Fruit fly (Drosophila melanogaster) whole organism, adult: ENCODE data around the gene CG13884.

Experiments used
- CG11617 ChIP-seq: fragments of 200-800 bp; sonication (Bioruptor generic); optimal IDR thresholded peaks from 2 replicates; lab custom pipeline; 2017; ENCODE audit warnings: mild to moderate bottlenecking, missing biosample characterization, missing genetic modification reagents, missing genetic modification characterization
- CG7045 ChIP-seq: fragments of 200-800 bp; sonication (Bioruptor generic); optimal IDR thresholded peaks from 2 replicates; lab custom pipeline; 2017; ENCODE audit warnings: missing biosample characterization, mild to moderate bottlenecking, missing genetic modification characterization
- Clk ChIP-seq: fragments of 200-800 bp; sonication (Bioruptor generic); optimal IDR thresholded peaks from 2 replicates; lab custom pipeline; 2017; ENCODE audit warnings: missing biosample characterization, missing genetic modification characterization
- Crg-1 ChIP-seq: fragments of 200-800 bp; sonication (Bioruptor generic); optimal IDR thresholded peaks from 2 replicates; lab custom pipeline; 2016; ENCODE audit warnings: missing biosample characterization, missing genetic modification characterization
- Mnt ChIP-seq: fragments of 200-800 bp; sonication (Bioruptor generic); optimal IDR thresholded peaks from 2 replicates; lab custom pipeline; 2016; ENCODE audit warnings: missing biosample characterization, mild to moderate bottlenecking, missing genetic modification characterization
- bab1 ChIP-seq: fragments of 200-800 bp; sonication (Bioruptor generic); optimal IDR thresholded peaks from 3 replicates; lab custom pipeline; 2019; ENCODE audit warnings: missing biosample characterization, mild to moderate bottlenecking, missing genetic modification characterization, moderate library complexity
- cnc ChIP-seq, 2 experiments: fragments of >200 bp; optimal IDR thresholded peaks; 2 replicates each; lab custom pipeline; 2017
- kay ChIP-seq: fragments of 200-800 bp; sonication (Bioruptor generic); peaks from one replicate; lab custom pipeline; 2016; ENCODE audit warnings: missing biosample characterization, missing genetic modification characterization, borderline replicate concordance
- ovo ChIP-seq: fragments of 200-800 bp; sonication (Bioruptor generic); optimal IDR thresholded peaks from 2 replicates; lab custom pipeline; 2016; ENCODE audit warnings: missing biosample characterization, missing genetic modification characterization
- tj ChIP-seq: fragments of 200-800 bp; sonication (Bioruptor generic); optimal IDR thresholded peaks from 3 replicates; lab custom pipeline; 2017; ENCODE audit warnings: missing biosample characterization, mild to moderate bottlenecking, missing genetic modification characterization, moderate library complexity

- TF ChIP-seq CG11617 (no peak), tj (GFP tag; lab: Kevin White, UChicago) (no peak), CG7045 (no peak), Crg-1 (no peak), ovo (no peak), Clk (no peak), Mnt (GFP tag; lab: Kevin White, UChicago) (no peak), kay (GFP tag; lab: Kevin White, UChicago) (no peak), bab1 (GFP tag; lab: Kevin White, UChicago) (peak; percentile 1), cnc (optimal IDR thresholded peaks at IDR 0.05; lab: Kevin White, UChicago) (no peak)
Measured at dm6 chr3L:327833-328232, 38.4 kb downstream of the CG13884 start, which contains the start of the genes Atac3 and Ptpmeg.
